Fruit fly (Drosophila melanogaster) Kc167 (cell line): ENCODE results near the gene CG33285.

Experiments
- Myc ChIP-seq: fragments of >200 bp; optimal IDR thresholded peaks from 2 replicates; lab custom pipeline; 2017; ENCODE audit warnings: missing external identifiers
- Sin3A ChIP-seq: fragments of >200 bp; optimal IDR thresholded peaks from 2 replicates; lab custom pipeline; 2018; ENCODE audit warnings: missing external identifiers
- insv ChIP-seq: fragments of >200 bp; optimal IDR thresholded peaks from 3 replicates; lab custom pipeline; 2018; ENCODE audit warnings: missing external identifiers
- ttk ChIP-seq: sonication (Bioruptor generic); optimal IDR thresholded peaks from 2 replicates; lab custom pipeline; 2017; ENCODE audit warnings: missing external identifiers

DNA sequence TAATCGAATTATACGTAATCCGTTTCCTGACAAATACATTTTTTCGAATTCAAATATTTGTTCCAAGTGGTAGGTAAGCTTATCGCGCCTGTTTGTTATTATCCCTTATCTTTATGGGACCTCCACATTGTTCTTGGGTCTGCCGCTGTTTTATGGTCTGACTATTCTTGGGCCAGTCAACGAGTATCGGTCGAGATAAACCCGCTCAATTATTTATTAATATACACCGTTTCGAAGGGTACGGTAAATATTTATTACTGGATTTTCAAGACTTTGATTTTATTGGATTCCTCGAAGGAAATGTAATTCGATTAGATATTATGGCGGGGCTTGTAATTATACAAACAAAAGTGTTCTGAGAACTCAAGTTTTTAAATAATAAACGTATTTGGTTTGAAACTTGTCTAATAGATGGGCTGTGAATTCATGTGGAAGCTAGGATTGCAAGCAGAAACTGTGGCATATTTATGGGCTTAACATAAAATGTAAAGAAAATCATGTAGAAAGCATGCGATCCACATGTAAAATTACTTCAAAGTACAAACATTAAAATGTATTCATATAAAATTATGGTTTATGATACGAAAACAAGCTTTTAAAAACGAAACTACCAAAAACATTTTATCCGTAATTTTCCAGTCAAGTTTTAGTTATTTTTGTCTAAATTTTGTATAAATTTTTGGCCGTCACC lies 23.4 kb downstream of the CG33285 start, which contains the start of gene CG43072:
- TF ChIP-seq ttk (lab: Kevin White, UChicago) (no peak), Sin3A (no peak), insv (no peak), Myc (lab: Kevin White, UChicago) (no peak)
